Worm (Caenorhabditis elegans) whole organism, L1 larva: ENCODE results near the gene mpz-1.
A peak's percentile ranks its signal among the peaks of the same experiment; 100 is the strongest.

ENCODE experiments used
- aly-2 ChIP-seq: fragments of 150-350 bp; optimal IDR thresholded peaks from 2 replicates; lab custom pipeline; 2014; ENCODE audit warnings: missing biosample characterization, missing genetic modification characterization
- ceh-63 ChIP-seq: fragments of 200-800 bp; sonication (Bioruptor generic); optimal IDR thresholded peaks from 2 replicates; lab custom pipeline; 2018; ENCODE audit warnings: mild to moderate bottlenecking, missing genetic modification characterization, missing compliant biosample characterization
- dpl-1 ChIP-seq, 3 experiments: fragments of 150-350 bp in 2 of 3; sonication (generic microtip) in 1 of 3; optimal IDR thresholded peaks; 2 replicates each; lab custom pipeline; 2014 to 2017; ENCODE audit warnings: missing biosample characterization in 3 of 3, missing genetic modification characterization in 3 of 3, missing genetic modification reagents in 3 of 3
- dsc-1 ChIP-seq: sonication (generic microtip); optimal IDR thresholded peaks from 2 replicates; lab custom pipeline; 2016; ENCODE audit warnings: mild to moderate bottlenecking, missing genetic modification characterization, missing compliant biosample characterization
- elt-3 ChIP-seq, 6 experiments: fragments of 150-350 bp in 1 of 6; sonication (generic microtip); optimal IDR thresholded peaks; 2 replicates each; lab custom pipeline; 2017 to 2018; ENCODE audit warnings: missing biosample characterization in 6 of 6, missing genetic modification characterization in 6 of 6, inconsistent platforms in 1 of 6
- jun-1 ChIP-seq: fragments of 150-350 bp; optimal IDR thresholded peaks from 2 replicates; lab custom pipeline; 2014; ENCODE audit warnings: missing biosample characterization, missing genetic modification reagents, missing genetic modification characterization
- nhr-237 ChIP-seq: fragments of 150-350 bp; optimal IDR thresholded peaks from 2 replicates; lab custom pipeline; 2014; ENCODE audit warnings: missing biosample characterization, missing genetic modification characterization
- nhr-28 ChIP-seq: fragments of 150-350 bp; optimal IDR thresholded peaks from 2 replicates; lab custom pipeline; 2014; ENCODE audit warnings: missing biosample characterization, missing genetic modification characterization
- nhr-85 ChIP-seq: sonication (generic microtip); peaks from one replicate; lab custom pipeline; 2016; ENCODE audit warnings: missing genetic modification characterization, inconsistent platforms, missing compliant biosample characterization
- snpc-4 ChIP-seq: fragments of 150-350 bp; optimal IDR thresholded peaks from 2 replicates; lab custom pipeline; 2014; ENCODE audit warnings: missing biosample characterization, missing genetic modification characterization
- snu-23 ChIP-seq: sonication (generic microtip); optimal IDR thresholded peaks from 2 replicates; lab custom pipeline; 2016; ENCODE audit warnings: missing genetic modification characterization, missing compliant biosample characterization
- sox-4 ChIP-seq: sonication (generic microtip); optimal IDR thresholded peaks from 2 replicates; lab custom pipeline; 2016; ENCODE audit warnings: missing genetic modification characterization, missing compliant biosample characterization
- unc-130 ChIP-seq: fragments of 150-350 bp; optimal IDR thresholded peaks from 2 replicates; lab custom pipeline; 2017; ENCODE audit warnings: missing biosample characterization, missing genetic modification characterization, inconsistent platforms
- zag-1 ChIP-seq: fragments of 150-350 bp; optimal IDR thresholded peaks from 2 replicates; lab custom pipeline; 2014; ENCODE audit warnings: missing biosample characterization, missing genetic modification characterization

ce11 chrII:10819928-10820423 lies 42.0 kb upstream of the mpz-1 start, which contains the start of gene R06F6.8:
- TF ChIP-seq nhr-237: no peak
- peak; percentile 23 for TF ChIP-seq unc-130 (tag; lab: Kevin White, UChicago)
- TF ChIP-seq dpl-1 (GFP tag; optimal IDR thresholded peaks at IDR 0.05; lab: Kevin White, UChicago): peak; percentile 33 to 70 (median 51)
- TF ChIP-seq nhr-28 (tag; lab: Kevin White, UChicago): no peak
- no peak for TF ChIP-seq snpc-4 (tag; lab: Kevin White, UChicago)
- no peak for TF ChIP-seq sox-4 (tag; lab: Kevin White, UChicago)
- TF ChIP-seq elt-3 (tag; optimal IDR thresholded peaks at IDR 0.05; lab: Kevin White, UChicago): peak in 1 of 6 experiments; percentile 22
- TF ChIP-seq snu-23 (GFP tag; lab: Kevin White, UChicago): no peak
- TF ChIP-seq zag-1: no peak
- TF ChIP-seq dsc-1 (tag; lab: Kevin White, UChicago): no peak
- no peak for TF ChIP-seq ceh-63 (GFP tag; lab: Kevin White, UChicago)
- TF ChIP-seq jun-1 (tag; lab: Kevin White, UChicago): no peak
- TF ChIP-seq aly-2: no peak
- TF ChIP-seq nhr-85 (tag; lab: Kevin White, UChicago): no peak
